Worm (Caenorhabditis elegans) whole organism, L1 larva: ENCODE measurements around the gene pes-10.

Experiments used
- ama-1 ChIP-seq: fragments of 150-350 bp; optimal IDR thresholded peaks from 2 replicates; lab custom pipeline; 2014
- dsc-1 ChIP-seq: sonication (generic microtip); optimal IDR thresholded peaks from 2 replicates; lab custom pipeline; 2016; ENCODE audit warnings: mild to moderate bottlenecking, missing genetic modification characterization, missing compliant biosample characterization
- egl-27 ChIP-seq, 2 experiments: fragments of 150-350 bp in 1 of 2; sonication (generic microtip); optimal IDR thresholded peaks; 3 replicates each; lab custom pipeline; 2017 to 2018; ENCODE audit warnings: missing biosample characterization in 2 of 2, missing genetic modification characterization in 2 of 2, missing genetic modification reagents in 2 of 2
- jun-1 ChIP-seq: fragments of 150-350 bp; optimal IDR thresholded peaks from 2 replicates; lab custom pipeline; 2014; ENCODE audit warnings: missing biosample characterization, missing genetic modification reagents, missing genetic modification characterization
- lin-15B ChIP-seq: fragments of 150-350 bp; sonication (generic microtip); optimal IDR thresholded peaks from 3 replicates; lab custom pipeline; 2014; ENCODE audit warnings: missing biosample characterization, missing genetic modification characterization
- mep-1 ChIP-seq: fragments of 150-350 bp; optimal IDR thresholded peaks from 2 replicates; lab custom pipeline; 2014; ENCODE audit warnings: missing biosample characterization, missing genetic modification characterization
- nhr-237 ChIP-seq: fragments of 150-350 bp; optimal IDR thresholded peaks from 2 replicates; lab custom pipeline; 2014; ENCODE audit warnings: missing biosample characterization, missing genetic modification characterization
- nhr-28 ChIP-seq: fragments of 150-350 bp; optimal IDR thresholded peaks from 2 replicates; lab custom pipeline; 2014; ENCODE audit warnings: missing biosample characterization, missing genetic modification characterization
- pax-3 ChIP-seq: fragments of 200-800 bp; sonication (Bioruptor generic); optimal IDR thresholded peaks from 2 replicates; lab custom pipeline; 2018; ENCODE audit warnings: mild to moderate bottlenecking, missing genetic modification characterization, moderate library complexity, missing compliant biosample characterization
- pqm-1 ChIP-seq: sonication (generic microtip); optimal IDR thresholded peaks from 3 replicates; lab custom pipeline; 2017; ENCODE audit warnings: missing biosample characterization, missing genetic modification characterization
- skn-1 ChIP-seq: fragments of 150-350 bp; optimal IDR thresholded peaks from 2 replicates; lab custom pipeline; 2014; ENCODE audit warnings: missing biosample characterization, missing genetic modification characterization
- sptf-1 ChIP-seq: fragments of 150-350 bp; optimal IDR thresholded peaks from 2 replicates; lab custom pipeline; 2014; ENCODE audit warnings: missing biosample characterization, missing genetic modification characterization
- tbx-2 ChIP-seq: sonication (generic microtip); optimal IDR thresholded peaks from 2 replicates; lab custom pipeline; 2016; ENCODE audit warnings: missing genetic modification characterization, missing compliant biosample characterization
- unc-62 ChIP-seq: fragments of 150-350 bp; optimal IDR thresholded peaks from 2 replicates; lab custom pipeline; 2014; ENCODE audit warnings: missing biosample characterization, missing genetic modification reagents, missing genetic modification characterization

- TF ChIP-seq skn-1 (tag; lab: Kevin White, UChicago) (peak; percentile 16), mep-1 (peak; percentile 36), ama-1 (no peak), lin-15B (tag; lab: Kevin White, UChicago) (peak; percentile 47), jun-1 (tag; lab: Kevin White, UChicago) (no peak), nhr-28 (tag; lab: Kevin White, UChicago) (no peak), pax-3 (tag; lab: Kevin White, UChicago) (no peak), nhr-237 (tag; lab: Kevin White, UChicago) (no peak), pqm-1 (tag; lab: Kevin White, UChicago) (no peak), egl-27 (tag; optimal IDR thresholded peaks at IDR 0.05; lab: Kevin White, UChicago) (no peak), tbx-2 (tag; lab: Kevin White, UChicago) (peak; percentile 33), dsc-1 (no peak), sptf-1 (tag; lab: Kevin White, UChicago) (no peak), unc-62 (GFP tag; lab: Kevin White, UChicago) (no peak)
Measured at ce11 chrII:12805765-12806384, 41.8 kb downstream of the pes-10 start.
